Worm (Caenorhabditis elegans) whole organism, L2 larva: Measurements from ENCODE around the gene F14D7.18.
A peak's percentile ranks its signal among the peaks of the same experiment; 100 is the strongest.

Source experiments
- C34F6.9 ChIP-seq: fragments of 150-350 bp; optimal IDR thresholded peaks from 2 replicates; lab custom pipeline; 2014; ENCODE audit warnings: missing biosample characterization, missing genetic modification characterization
- F13H6.1 ChIP-seq: sonication (generic microtip); optimal IDR thresholded peaks from 2 replicates; lab custom pipeline; 2016; ENCODE audit warnings: missing genetic modification characterization, missing compliant biosample characterization
- Y55F3AM.14 ChIP-seq: fragments of 200-800 bp; sonication (Bioruptor generic); optimal IDR thresholded peaks from 2 replicates; lab custom pipeline; 2018; ENCODE audit warnings: mild to moderate bottlenecking, missing genetic modification characterization, missing compliant biosample characterization
- alr-1 ChIP-seq: fragments of 150-350 bp; optimal IDR thresholded peaks from 2 replicates; lab custom pipeline; 2014; ENCODE audit warnings: missing biosample characterization, missing genetic modification characterization
- aly-2 ChIP-seq: fragments of 150-350 bp; optimal IDR thresholded peaks from 2 replicates; lab custom pipeline; 2014; ENCODE audit warnings: missing biosample characterization, missing genetic modification characterization
- ama-1 ChIP-seq: fragments of 150-350 bp; optimal IDR thresholded peaks from 2 replicates; lab custom pipeline; 2018; ENCODE audit warnings: inconsistent platforms
- ceh-16 ChIP-seq: fragments of 150-350 bp; optimal IDR thresholded peaks from 2 replicates; lab custom pipeline; 2014; ENCODE audit warnings: missing biosample characterization, missing genetic modification characterization
- ceh-82 ChIP-seq: fragments of 150-350 bp; optimal IDR thresholded peaks from 2 replicates; lab custom pipeline; 2014; ENCODE audit warnings: missing biosample characterization, missing genetic modification characterization
- crh-2 ChIP-seq: sonication (generic microtip); optimal IDR thresholded peaks from 2 replicates; lab custom pipeline; 2017; ENCODE audit warnings: missing biosample characterization, missing genetic modification characterization
- dmd-4 ChIP-seq: sonication (generic microtip); optimal IDR thresholded peaks from 2 replicates; lab custom pipeline; 2017; ENCODE audit warnings: missing biosample characterization, missing genetic modification characterization
- elt-1 ChIP-seq: fragments of 150-350 bp; optimal IDR thresholded peaks from 2 replicates; lab custom pipeline; 2014; ENCODE audit warnings: missing biosample characterization, missing genetic modification characterization
- elt-3 ChIP-seq: sonication (generic microtip); optimal IDR thresholded peaks from 2 replicates; lab custom pipeline; 2017; ENCODE audit warnings: missing biosample characterization, missing genetic modification characterization
- lin-13 ChIP-seq: fragments of 150-350 bp; optimal IDR thresholded peaks from 2 replicates; lab custom pipeline; 2014; ENCODE audit warnings: missing biosample characterization, missing genetic modification reagents, missing genetic modification characterization
- lin-39 ChIP-seq: fragments of 150-350 bp; optimal IDR thresholded peaks from 2 replicates; lab custom pipeline; 2014; ENCODE audit warnings: missing biosample characterization, missing genetic modification reagents, missing genetic modification characterization
- lsy-2 ChIP-seq, 2 experiments: fragments of 150-350 bp in 1 of 2; sonication (generic microtip) in 1 of 2; optimal IDR thresholded peaks; 2 replicates each; lab custom pipeline; 2014 to 2017; ENCODE audit warnings: missing biosample characterization in 2 of 2, missing genetic modification characterization in 2 of 2
- mab-5 ChIP-seq: fragments of 150-350 bp; optimal IDR thresholded peaks from 2 replicates; lab custom pipeline; 2014; ENCODE audit warnings: missing biosample characterization, missing genetic modification characterization
- mbf-1 ChIP-seq: sonication (generic microtip); optimal IDR thresholded peaks from 2 replicates; lab custom pipeline; 2017; ENCODE audit warnings: missing biosample characterization, missing genetic modification characterization
- mdl-1 ChIP-seq, 2 experiments: fragments of 150-350 bp in 1 of 2; sonication (generic microtip) in 1 of 2; optimal IDR thresholded peaks; 2 replicates each; lab custom pipeline; 2017; ENCODE audit warnings: missing biosample characterization in 2 of 2, missing genetic modification characterization in 2 of 2
- nhr-10 ChIP-seq: sonication (generic microtip); optimal IDR thresholded peaks from 2 replicates; lab custom pipeline; 2017; ENCODE audit warnings: missing biosample characterization, missing genetic modification characterization
- nhr-129 ChIP-seq: fragments of 150-350 bp; optimal IDR thresholded peaks from 2 replicates; lab custom pipeline; 2014; ENCODE audit warnings: missing biosample characterization, missing genetic modification characterization
- nhr-21 ChIP-seq: fragments of 150-350 bp; optimal IDR thresholded peaks from 2 replicates; lab custom pipeline; 2014; ENCODE audit warnings: missing biosample characterization, missing genetic modification characterization
- nhr-23 ChIP-seq: fragments of 150-350 bp; optimal IDR thresholded peaks from 2 replicates; lab custom pipeline; 2014; ENCODE audit warnings: missing biosample characterization, missing genetic modification reagents, missing genetic modification characterization
- nhr-237 ChIP-seq: fragments of 150-350 bp; optimal IDR thresholded peaks from 2 replicates; lab custom pipeline; 2014; ENCODE audit warnings: missing biosample characterization, missing genetic modification characterization
- nhr-25 ChIP-seq: fragments of 150-350 bp; sonication (generic microtip); optimal IDR thresholded peaks from 3 replicates; lab custom pipeline; 2014; ENCODE audit warnings: missing biosample characterization, missing genetic modification characterization
- nhr-6 ChIP-seq: fragments of 150-350 bp; optimal IDR thresholded peaks from 2 replicates; lab custom pipeline; 2014; ENCODE audit warnings: missing biosample characterization, missing genetic modification characterization
- peb-1 ChIP-seq: fragments of 150-350 bp; optimal IDR thresholded peaks from 2 replicates; lab custom pipeline; 2014; ENCODE audit warnings: missing biosample characterization, missing genetic modification characterization
- sem-4 ChIP-seq: fragments of 150-350 bp; optimal IDR thresholded peaks from 2 replicates; lab custom pipeline; 2014; ENCODE audit warnings: missing biosample characterization, missing genetic modification reagents, missing genetic modification characterization
- skn-1 ChIP-seq: sonication (generic microtip); optimal IDR thresholded peaks from 2 replicates; lab custom pipeline; 2017; ENCODE audit warnings: missing biosample characterization, missing genetic modification characterization
- sma-9 ChIP-seq, 2 experiments: fragments of 150-350 bp in 1 of 2; sonication (generic microtip) in 1 of 2; optimal IDR thresholded peaks; 2 replicates each; lab custom pipeline; 2014 to 2016; ENCODE audit warnings: missing genetic modification characterization in 2 of 2, mild to moderate bottlenecking in 1 of 2, missing biosample characterization in 1 of 2, missing compliant biosample characterization in 1 of 2, missing genetic modification reagents in 1 of 2, moderate library complexity in 1 of 2
- snpc-4 ChIP-seq: fragments of 150-350 bp; optimal IDR thresholded peaks from 2 replicates; lab custom pipeline; 2014; ENCODE audit warnings: missing biosample characterization, missing genetic modification characterization
- unc-39 ChIP-seq: fragments of 150-350 bp; optimal IDR thresholded peaks from 2 replicates; lab custom pipeline; 2014; ENCODE audit warnings: missing biosample characterization, missing genetic modification characterization
- unc-62 ChIP-seq: fragments of 150-350 bp; optimal IDR thresholded peaks from 2 replicates; lab custom pipeline; 2014; ENCODE audit warnings: missing biosample characterization, missing genetic modification reagents, missing genetic modification characterization
- zag-1 ChIP-seq: fragments of 150-350 bp; optimal IDR thresholded peaks from 2 replicates; lab custom pipeline; 2014; ENCODE audit warnings: missing biosample characterization, missing genetic modification characterization
- ztf-11 ChIP-seq: sonication (generic microtip); optimal IDR thresholded peaks from 2 replicates; lab custom pipeline; 2017; ENCODE audit warnings: missing biosample characterization, missing genetic modification characterization
- ztf-4 ChIP-seq: fragments of 150-350 bp; optimal IDR thresholded peaks from 2 replicates; lab custom pipeline; 2014; ENCODE audit warnings: missing biosample characterization, missing genetic modification characterization

Gene F14D7.18

ce11 chrV:14273019-14273418 is 17.5 kb downstream of the F14D7.18 start, which contains the start of gene F40G12.6:
Gene F40G12.6, minus strand, starts transcription at chrV:14273119.
- TF ChIP-seq nhr-23 (tag; lab: Kevin White, UChicago) = no peak
- TF ChIP-seq lin-39 (tag; lab: Kevin White, UChicago) = no peak
- TF ChIP-seq alr-1 = no peak
- no peak for TF ChIP-seq nhr-6 (tag; lab: Kevin White, UChicago)
- no peak for TF ChIP-seq mdl-1 (tag; optimal IDR thresholded peaks at IDR 0.05; lab: Kevin White, UChicago)
- TF ChIP-seq ztf-4 (tag; lab: Kevin White, UChicago) = no peak
- TF ChIP-seq unc-39 (tag; lab: Kevin White, UChicago) = no peak
- no peak for TF ChIP-seq aly-2 (tag; lab: Kevin White, UChicago)
- TF ChIP-seq ceh-16 (tag; lab: Kevin White, UChicago) = no peak
- no peak for TF ChIP-seq nhr-21 (tag; lab: Kevin White, UChicago)
- TF ChIP-seq lsy-2 (tag; optimal IDR thresholded peaks at IDR 0.05; lab: Kevin White, UChicago) = no peak
- no peak for TF ChIP-seq nhr-129
- TF ChIP-seq dmd-4 (tag; lab: Kevin White, UChicago) = no peak
- TF ChIP-seq ztf-11 = no peak

DNA sequence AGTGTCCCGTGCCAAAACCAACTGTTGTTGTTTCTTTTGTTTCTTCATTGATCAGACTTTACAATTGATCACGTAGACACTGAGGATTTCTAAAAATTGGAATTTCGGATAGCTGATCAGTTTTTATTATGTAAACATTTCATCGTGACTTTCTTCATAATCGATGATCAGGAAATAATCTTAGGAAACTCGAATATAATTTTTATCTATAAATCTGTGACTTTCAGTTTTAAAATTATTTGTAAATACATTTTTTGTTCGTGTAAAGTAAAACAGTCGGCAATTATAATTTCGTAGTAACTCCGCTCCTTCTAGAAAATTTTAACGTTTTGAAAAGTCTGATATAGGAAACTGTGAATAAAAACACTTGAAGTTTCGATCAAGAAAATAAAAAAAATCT is 19.8 kb downstream of the F14D7.18 start, which contains the start of gene F40G12.5:
Gene F40G12.5 (minus strand): TSS at position 101 of the 400 bp plus-strand sequence.
- TF ChIP-seq aly-2 (tag; lab: Kevin White, UChicago) (no peak), nhr-25 (no peak), ceh-82 (no peak), nhr-21 (tag; lab: Kevin White, UChicago) (no peak), unc-39 (tag; lab: Kevin White, UChicago) (no peak), dmd-4 (tag; lab: Kevin White, UChicago) (no peak), mbf-1 (tag; lab: Kevin White, UChicago) (no peak), sem-4 (no peak), lin-13 (no peak)

DNA sequence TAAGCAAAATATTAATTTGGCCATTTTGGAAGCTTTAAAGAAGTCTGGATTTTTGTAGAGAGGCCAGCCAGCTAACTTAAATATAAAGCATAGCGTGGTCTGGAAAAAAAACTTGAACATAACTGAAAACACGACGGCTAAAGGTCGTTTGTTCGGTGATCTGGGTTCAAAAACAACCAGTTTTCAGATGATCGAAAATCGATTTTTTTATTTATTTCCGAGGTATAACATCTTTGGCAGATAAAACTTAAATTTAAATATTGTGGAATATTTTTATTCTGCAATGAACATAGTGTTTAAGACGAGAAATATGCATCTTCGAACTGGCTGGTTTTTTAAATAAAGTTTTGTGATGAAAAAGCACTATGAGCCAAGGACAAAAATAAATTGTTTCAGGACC is 21.9 kb downstream of the F14D7.18 start, which contains the start of gene F40G12.4:
Gene F40G12.4 (minus strand): TSS at position 101 of the 400 bp plus-strand sequence.
- TF ChIP-seq elt-3 = no peak
- no peak for TF ChIP-seq nhr-237 (tag; lab: Kevin White, UChicago)
- TF ChIP-seq mbf-1 (tag; lab: Kevin White, UChicago) = no peak
- no peak for TF ChIP-seq nhr-129
- no peak for TF ChIP-seq sma-9 (GFP tag; optimal IDR thresholded peaks at IDR 0.05; lab: Kevin White, UChicago)
- TF ChIP-seq sma-9 (tag; optimal IDR thresholded peaks at IDR 0.05; lab: Kevin White, UChicago) = no peak
- no peak for TF ChIP-seq C34F6.9
- TF ChIP-seq mdl-1 (tag; optimal IDR thresholded peaks at IDR 0.05; lab: Kevin White, UChicago) = no peak
- no peak for TF ChIP-seq nhr-10 (tag; lab: Kevin White, UChicago)
- TF ChIP-seq nhr-25 = no peak
- TF ChIP-seq lin-39 (tag; lab: Kevin White, UChicago) = no peak
- TF ChIP-seq zag-1 (tag; lab: Kevin White, UChicago) = no peak
- TF ChIP-seq, all 48 proteins: peak for 0

- TF ChIP-seq ama-1 (lab: Kevin White, UChicago) (no peak), F13H6.1 (no peak), alr-1 (no peak), crh-2 (no peak), mdl-1 (tag; optimal IDR thresholded peaks at IDR 0.05; lab: Kevin White, UChicago) (no peak), nhr-6 (tag; lab: Kevin White, UChicago) (no peak), snpc-4 (peak; percentile 22)
Observed at ce11 chrV:14267326-14267942, 23.1 kb downstream of the F14D7.18 start.

- TF ChIP-seq lin-39 (tag; lab: Kevin White, UChicago) = no peak
- no peak for TF ChIP-seq unc-62 (GFP tag; lab: Kevin White, UChicago)
- TF ChIP-seq C34F6.9 = no peak
- TF ChIP-seq mab-5 = no peak
- no peak for TF ChIP-seq alr-1
- no peak for TF ChIP-seq ceh-82
- TF ChIP-seq elt-1 (tag; lab: Kevin White, UChicago) = no peak
- TF ChIP-seq nhr-237 (tag; lab: Kevin White, UChicago) = no peak
- no peak for TF ChIP-seq ztf-4 (tag; lab: Kevin White, UChicago)
- no peak for TF ChIP-seq nhr-129
- no peak for TF ChIP-seq aly-2 (tag; lab: Kevin White, UChicago)
- no peak for TF ChIP-seq skn-1 (tag; lab: Kevin White, UChicago)
- no peak for TF ChIP-seq Y55F3AM.14 (GFP tag; lab: Kevin White, UChicago)
- no peak for TF ChIP-seq peb-1 (tag; lab: Kevin White, UChicago)
- TF ChIP-seq ama-1 (lab: Kevin White, UChicago) = no peak
- TF ChIP-seq sem-4 = no peak
Observed at ce11 chrV:14260831-14261230, 29.7 kb downstream of the F14D7.18 start, which contains the start of gene F40G12.2. Gene F40G12.2, minus strand, starts transcription at chrV:14260931.
